Fruit fly (Drosophila melanogaster) whole organism: Measurements from ENCODE around the gene CG6142.

Experiments used
- CG8478 ChIP-seq: fragments of >200 bp; optimal IDR thresholded peaks from 2 replicates; lab custom pipeline; 2018; ENCODE audit warnings: inconsistent platforms
- Dll ChIP-seq: fragments of >200 bp; optimal IDR thresholded peaks from 2 replicates; lab custom pipeline; 2017
- EcR ChIP-seq, 2 experiments: fragments of >200 bp; optimal IDR thresholded peaks; 2 replicates each; lab custom pipeline; 2017; ENCODE audit warnings: missing biosample characterization in 2 of 2, missing genetic modification characterization in 2 of 2, missing genetic modification reagents in 2 of 2
- pan ChIP-seq: fragments of >200 bp; optimal IDR thresholded peaks from 2 replicates; lab custom pipeline; 2017
- psq ChIP-seq: fragments of >200 bp; optimal IDR thresholded peaks from 2 replicates; lab custom pipeline; 2017
- usp ChIP-seq: fragments of >200 bp; optimal IDR thresholded peaks from 2 replicates; lab custom pipeline; 2017; ENCODE audit warnings: missing biosample characterization, missing genetic modification characterization, mixed read lengths

dm6 chr3R:26121785-26122184, 11.2 kb upstream of the CG6142 start:
- TF ChIP-seq psq (lab: Kevin White, UChicago): no peak
- TF ChIP-seq CG8478 (lab: Kevin White, UChicago): no peak
- TF ChIP-seq EcR (GFP tag; optimal IDR thresholded peaks at IDR 0.05; lab: Kevin White, UChicago): no peak
- TF ChIP-seq pan (lab: Kevin White, UChicago): no peak
- TF ChIP-seq Dll: no peak
- TF ChIP-seq usp (GFP tag; lab: Kevin White, UChicago): no peak
